Fruit fly (Drosophila melanogaster) whole organism, embryonic: ENCODE results near the gene CG32176.

Experiments used
- Aef1 ChIP-seq: fragments of 200-800 bp; sonication (Bioruptor generic); IDR thresholded peaks from 3 replicates; pipeline ENCODE4 v1.3.6; 2022; ENCODE audit warnings: missing biosample characterization, missing genetic modification characterization
- Bdp1 ChIP-seq: fragments of 200-800 bp; sonication (Bioruptor generic); optimal IDR thresholded peaks from 3 replicates; lab custom pipeline; 2016; ENCODE audit warnings: missing biosample characterization, missing genetic modification characterization
- CG11723 ChIP-seq: fragments of 200-800 bp; sonication (Bioruptor generic); optimal IDR thresholded peaks from 2 replicates; lab custom pipeline; 2017; ENCODE audit warnings: missing biosample characterization, mild to moderate bottlenecking, missing genetic modification characterization
- CG12104 ChIP-seq: fragments of 200-800 bp; sonication (Bioruptor generic); optimal IDR thresholded peaks from 3 replicates; lab custom pipeline; 2016; ENCODE audit warnings: missing biosample characterization, missing genetic modification characterization
- CG14667 ChIP-seq: fragments of 200-800 bp; sonication (Bioruptor generic); IDR thresholded peaks from 2 replicates; pipeline ENCODE4 v1.3.6; 2022; ENCODE audit warnings: missing biosample characterization, missing genetic modification characterization
- CG16779 ChIP-seq: fragments of 200-800 bp; sonication (Bioruptor generic); IDR thresholded peaks from 2 replicates; pipeline ENCODE4 v1.3.6; 2022; ENCODE audit warnings: missing biosample characterization, missing genetic modification characterization
- CG2116 ChIP-seq: fragments of 200-800 bp; sonication (Bioruptor generic); optimal IDR thresholded peaks from 3 replicates; lab custom pipeline; 2018; ENCODE audit warnings: missing biosample characterization, mild to moderate bottlenecking, missing genetic modification characterization
- CG31441 ChIP-seq: fragments of 200-800 bp; sonication (Bioruptor generic); IDR thresholded peaks from 2 replicates; pipeline ENCODE4 v1.3.6; 2022; ENCODE audit warnings: missing biosample characterization, missing genetic modification characterization
- CG3281 ChIP-seq: fragments of 200-800 bp; sonication (Bioruptor generic); optimal IDR thresholded peaks from 3 replicates; lab custom pipeline; 2017; ENCODE audit warnings: missing biosample characterization, mild to moderate bottlenecking, missing genetic modification characterization
- CG33557 ChIP-seq: fragments of 200-800 bp; sonication (Bioruptor generic); optimal IDR thresholded peaks from 2 replicates; lab custom pipeline; 2019; ENCODE audit warnings: missing biosample characterization, mild to moderate bottlenecking, missing genetic modification characterization, moderate library complexity
- CG3726 ChIP-seq: fragments of 200-800 bp; sonication (Bioruptor generic); IDR thresholded peaks from 3 replicates; pipeline ENCODE4, ENCODE4 v1.3.6; 2022; ENCODE audit warnings: missing biosample characterization, missing genetic modification characterization
- CG6272 ChIP-seq: fragments of 200-800 bp; sonication (Bioruptor generic); IDR thresholded peaks from 2 replicates; pipeline ENCODE4 v1.3.6; 2022; ENCODE audit warnings: missing biosample characterization, missing genetic modification characterization
- CG6683 ChIP-seq: fragments of 200-800 bp; sonication (Bioruptor generic); optimal IDR thresholded peaks from 2 replicates; lab custom pipeline; 2017; ENCODE audit warnings: missing biosample characterization, mild to moderate bottlenecking, missing genetic modification characterization, missing genetic modification reagents
- CG6791 ChIP-seq: fragments of 200-800 bp; sonication (Bioruptor generic); IDR thresholded peaks from 3 replicates; pipeline ENCODE4 v1.3.6; 2022; ENCODE audit warnings: missing biosample characterization, missing genetic modification characterization; ENCODE audit not compliant: partially characterized antibody
- CG7357 ChIP-seq: fragments of 200-800 bp; sonication (Bioruptor generic); IDR thresholded peaks from 3 replicates; pipeline ENCODE4 v1.3.6; 2022; ENCODE audit warnings: missing biosample characterization, missing genetic modification characterization
- CG7556 ChIP-seq: fragments of 200-800 bp; sonication (Bioruptor generic); optimal IDR thresholded peaks from 2 replicates; lab custom pipeline; 2017; ENCODE audit warnings: missing biosample characterization, mild to moderate bottlenecking, missing genetic modification characterization
- CG9215 ChIP-seq: fragments of 200-800 bp; sonication (Bioruptor generic); IDR thresholded peaks from 2 replicates; pipeline ENCODE4 v1.3.6; 2022; ENCODE audit warnings: missing biosample characterization, missing genetic modification characterization
- CHES-1-like ChIP-seq: fragments of 200-800 bp; sonication (Bioruptor generic); optimal IDR thresholded peaks from 2 replicates; lab custom pipeline; 2016; ENCODE audit warnings: missing biosample characterization, missing genetic modification characterization
- Deaf1 ChIP-seq: fragments of 200-800 bp; optimal IDR thresholded peaks from 3 replicates; lab custom pipeline; 2019; ENCODE audit warnings: missing biosample characterization, mild to moderate bottlenecking, missing genetic modification characterization, moderate library complexity
- Dfd ChIP-seq, 2 experiments: fragments of >200 bp; optimal IDR thresholded peaks; 2 replicates each; lab custom pipeline; 2017; ENCODE audit warnings: missing biosample characterization in 2 of 2, missing genetic modification characterization in 2 of 2
- Fer3 ChIP-seq: fragments of 200-800 bp; sonication (Bioruptor generic); optimal IDR thresholded peaks from 2 replicates; lab custom pipeline; 2018; ENCODE audit warnings: missing biosample characterization, mild to moderate bottlenecking, missing genetic modification characterization, moderate library complexity
- HmgD ChIP-seq: fragments of 200-800 bp; sonication (Bioruptor generic); optimal IDR thresholded peaks from 3 replicates; lab custom pipeline; 2016; ENCODE audit warnings: missing biosample characterization, missing genetic modification characterization
- Mes4 ChIP-seq: fragments of 200-800 bp; sonication (Bioruptor generic); optimal IDR thresholded peaks from 2 replicates; lab custom pipeline; 2016; ENCODE audit warnings: missing biosample characterization, missing genetic modification characterization
- Neu2 ChIP-seq: fragments of 200-800 bp; sonication (Bioruptor generic); optimal IDR thresholded peaks from 3 replicates; lab custom pipeline; 2016; ENCODE audit warnings: missing biosample characterization, missing genetic modification characterization, borderline replicate concordance
- Nf-YC ChIP-seq: fragments of 200-800 bp; optimal IDR thresholded peaks from 3 replicates; lab custom pipeline; 2019; ENCODE audit warnings: missing biosample characterization, mild to moderate bottlenecking, missing genetic modification characterization, moderate library complexity
- Stat92E ChIP-seq, 3 experiments: fragments of >200 bp in 2 of 3; fragments of 200-800 bp in 1 of 3; sonication (Bioruptor generic) in 1 of 3; optimal IDR thresholded peaks; 2 replicates each; lab custom pipeline; 2017 to 2019; ENCODE audit warnings: missing biosample characterization in 3 of 3, missing genetic modification characterization in 3 of 3, mild to moderate bottlenecking in 1 of 3, moderate library complexity in 1 of 3
- ash1 ChIP-seq: fragments of 200-800 bp; sonication (Bioruptor generic); optimal IDR thresholded peaks from 2 replicates; lab custom pipeline; 2018; ENCODE audit warnings: missing biosample characterization, mild to moderate bottlenecking, missing genetic modification characterization
- az2 ChIP-seq: fragments of 200-800 bp; sonication (Bioruptor generic); optimal IDR thresholded peaks from 3 replicates; lab custom pipeline; 2016; ENCODE audit warnings: missing biosample characterization, missing genetic modification characterization
- caup ChIP-seq: fragments of 200-800 bp; sonication (Bioruptor generic); optimal IDR thresholded peaks from 3 replicates; lab custom pipeline; 2017; ENCODE audit warnings: missing biosample characterization, mild to moderate bottlenecking, missing genetic modification characterization, moderate library complexity; ENCODE audit not compliant: severe bottlenecking
- crc ChIP-seq: fragments of 200-800 bp; sonication (Bioruptor generic); optimal IDR thresholded peaks from 2 replicates; lab custom pipeline; 2016; ENCODE audit warnings: missing biosample characterization, missing genetic modification characterization
- dmrt11E ChIP-seq: fragments of 200-800 bp; sonication (Bioruptor generic); optimal IDR thresholded peaks from 3 replicates; lab custom pipeline; 2018; ENCODE audit warnings: missing biosample characterization, mild to moderate bottlenecking, missing genetic modification characterization, moderate library complexity
- dysf ChIP-seq: fragments of 200-800 bp; sonication (Bioruptor generic); IDR thresholded peaks from 3 replicates; pipeline ENCODE4 v1.3.6; 2022; ENCODE audit warnings: missing biosample characterization, missing genetic modification characterization
- fu2 ChIP-seq: fragments of 200-800 bp; sonication (Bioruptor generic); optimal IDR thresholded peaks from 2 replicates; lab custom pipeline; 2016; ENCODE audit warnings: missing biosample characterization, missing genetic modification characterization
- gfzf ChIP-seq: fragments of 200-800 bp; sonication (Bioruptor generic); optimal IDR thresholded peaks from 2 replicates; lab custom pipeline; 2016; ENCODE audit warnings: missing biosample characterization, mild to moderate bottlenecking, missing genetic modification characterization, moderate library complexity
- ham ChIP-seq: fragments of 200-800 bp; sonication (Bioruptor generic); IDR thresholded peaks from 2 replicates; pipeline ENCODE4 v1.3.6; 2022; ENCODE audit warnings: missing biosample characterization, missing genetic modification characterization
- kay ChIP-seq: fragments of 200-800 bp; sonication (Bioruptor generic); optimal IDR thresholded peaks from 2 replicates; lab custom pipeline; 2016; ENCODE audit warnings: missing biosample characterization, missing genetic modification characterization
- mam ChIP-seq: fragments of 200-800 bp; sonication (Bioruptor generic); optimal IDR thresholded peaks from 3 replicates; lab custom pipeline; 2016; ENCODE audit warnings: missing biosample characterization, missing genetic modification characterization
- mirr ChIP-seq: fragments of 200-800 bp; sonication (Bioruptor generic); optimal IDR thresholded peaks from 3 replicates; lab custom pipeline; 2018; ENCODE audit warnings: missing biosample characterization, mild to moderate bottlenecking, missing genetic modification characterization
- org-1 ChIP-seq: fragments of 200-800 bp; sonication (Bioruptor generic); optimal IDR thresholded peaks from 2 replicates; lab custom pipeline; 2017; ENCODE audit warnings: missing biosample characterization, missing genetic modification characterization
- pb ChIP-seq: fragments of 200-800 bp; sonication (Bioruptor generic); optimal IDR thresholded peaks from 3 replicates; lab custom pipeline; 2016; ENCODE audit warnings: missing biosample characterization, missing genetic modification characterization
- pho ChIP-seq: fragments of 200-800 bp; sonication (Bioruptor generic); optimal IDR thresholded peaks from 2 replicates; lab custom pipeline; 2016; ENCODE audit warnings: missing biosample characterization, missing genetic modification characterization
- pnt ChIP-seq: fragments of 200-800 bp; sonication (Bioruptor generic); optimal IDR thresholded peaks from 3 replicates; lab custom pipeline; 2016; ENCODE audit warnings: missing biosample characterization, missing genetic modification characterization
- pros ChIP-seq: fragments of 200-800 bp; sonication (Bioruptor generic); optimal IDR thresholded peaks from 3 replicates; lab custom pipeline; 2019; ENCODE audit warnings: missing biosample characterization, mild to moderate bottlenecking, missing genetic modification characterization, moderate library complexity
- pzg ChIP-seq: fragments of 200-800 bp; sonication (Bioruptor generic); optimal IDR thresholded peaks from 3 replicates; lab custom pipeline; 2018; ENCODE audit warnings: missing biosample characterization, mild to moderate bottlenecking, missing genetic modification characterization, moderate library complexity
- ro ChIP-seq: fragments of 200-800 bp; sonication (Bioruptor generic); IDR thresholded peaks from 2 replicates; pipeline ENCODE4 v1.3.6; 2022; ENCODE audit warnings: missing biosample characterization, missing genetic modification characterization
- salm ChIP-seq: fragments of 200-800 bp; sonication (Bioruptor generic); optimal IDR thresholded peaks from 2 replicates; lab custom pipeline; 2018; ENCODE audit warnings: missing biosample characterization, mild to moderate bottlenecking, missing genetic modification characterization
- sens ChIP-seq: fragments of 200-800 bp; sonication (Bioruptor generic); peaks from one replicate; lab custom pipeline; 2016; ENCODE audit warnings: missing biosample characterization, missing genetic modification characterization
- shn ChIP-seq: fragments of 200-800 bp; sonication (Bioruptor generic); optimal IDR thresholded peaks from 3 replicates; lab custom pipeline; 2016; ENCODE audit warnings: missing biosample characterization, missing genetic modification characterization
- stc ChIP-seq: fragments of 200-800 bp; sonication (Bioruptor generic); IDR thresholded peaks from 2 replicates; pipeline ENCODE4 v1.3.6; 2022; ENCODE audit warnings: missing biosample characterization, missing genetic modification characterization
- tio ChIP-seq: fragments of 200-800 bp; sonication (Bioruptor generic); optimal IDR thresholded peaks from 2 replicates; lab custom pipeline; 2017; ENCODE audit warnings: missing biosample characterization, missing genetic modification characterization, inconsistent platforms
- wdn ChIP-seq: fragments of 200-800 bp; sonication (Bioruptor generic); IDR thresholded peaks from 2 replicates; pipeline ENCODE4 v1.3.6; 2022; ENCODE audit warnings: missing biosample characterization, missing genetic modification characterization

Gene CG32176

dm6 chr3L:17425132-17425713 is 8.4 kb upstream of the CG32176 start, which contains the start of the genes Sec3 and COX7B (continued):
- TF ChIP-seq CG3726 = no peak
- TF ChIP-seq CG7556 = peak; percentile 33
- no peak for TF ChIP-seq Mes4
- TF ChIP-seq CG9215 = peak; percentile 61
- TF ChIP-seq pros = no peak
- TF ChIP-seq kay (GFP tag; lab: Kevin White, UChicago) = peak; percentile 51
- peak; percentile 28 for TF ChIP-seq pnt
- TF ChIP-seq HmgD = peak; percentile 5
- peak in 1 of 3 experiments; percentile 64 for TF ChIP-seq Stat92E (GFP tag; optimal IDR thresholded peaks at IDR 0.05; lab: Kevin White, UChicago)
- peak; percentile 88 for TF ChIP-seq sens (GFP tag; lab: Kevin White, UChicago)
- no peak for TF ChIP-seq Neu2
- TF ChIP-seq Nf-YC (tag; lab: Kevin White, UChicago) = peak; percentile 72
- peak; percentile 52 for TF ChIP-seq shn (GFP tag; lab: Kevin White, UChicago)
- 0 out of 3 replicates have a peak, but pooled peaks have one; percentile 34 for TF ChIP-seq CG7357
- no peak for TF ChIP-seq crc (GFP tag; lab: Kevin White, UChicago)
- TF ChIP-seq Bdp1 (GFP tag; lab: Kevin White, UChicago) = peak; percentile 46
- no peak for TF ChIP-seq stc
- TF ChIP-seq Aef1 (GFP tag; lab: Robert Waterston, UW) = peak; percentile 44; the same call in 2 of the 3 replicates
- TF ChIP-seq CG6791 (GFP tag; lab: Robert Waterston, UW) = peak; percentile 73; the same call in 2 of the 3 replicates
- TF ChIP-seq CG2116 (GFP tag; lab: Kevin White, UChicago) = peak; percentile 75
- TF ChIP-seq wdn = peak; percentile 64
- TF ChIP-seq mirr = peak; percentile 18
- TF ChIP-seq Deaf1 = peak; percentile 38
- peak; percentile 61 for TF ChIP-seq CG31441 (GFP tag; lab: Robert Waterston, UW)
- TF ChIP-seq CG11723 (GFP tag; lab: Kevin White, UChicago) = peak; percentile 22
- peak; percentile 55 for TF ChIP-seq pho (GFP tag; lab: Kevin White, UChicago)
- TF ChIP-seq salm (tag; lab: Kevin White, UChicago) = peak; percentile 30
- TF ChIP-seq dysf (GFP tag; lab: Robert Waterston, UW) = peak; percentile 52; the same call in 1 of the 3 replicates
- TF ChIP-seq Fer3 = peak; percentile 66
- no peak for TF ChIP-seq ash1 (GFP tag; lab: Kevin White, UChicago)
- no peak for TF ChIP-seq ro (GFP tag; lab: Robert Waterston, UW)
- TF ChIP-seq dmrt11E (tag; lab: Kevin White, UChicago) = peak; percentile 63
- TF ChIP-seq CG33557 = peak; percentile 60
- no peak for TF ChIP-seq Dfd (GFP tag; optimal IDR thresholded peaks at IDR 0.05; lab: Kevin White, UChicago)
- TF ChIP-seq fu2 (GFP tag; lab: Kevin White, UChicago) = no peak
- peak; percentile 47 for TF ChIP-seq CG12104 (GFP tag; lab: Kevin White, UChicago)
- TF ChIP-seq CG6683 (GFP tag; lab: Kevin White, UChicago) = peak; percentile 29
- peak; percentile 87 for TF ChIP-seq pzg
- TF ChIP-seq CG16779 = no peak
- TF ChIP-seq tio (GFP tag; lab: Kevin White, UChicago) = peak; percentile 18
- TF ChIP-seq CG6272 (GFP tag; lab: Robert Waterston, UW) = peak; percentile 70
- peak; percentile 53 for TF ChIP-seq caup (GFP tag; lab: Kevin White, UChicago)
- TF ChIP-seq CHES-1-like (GFP tag; lab: Kevin White, UChicago) = peak; percentile 38
- TF ChIP-seq az2 (GFP tag; lab: Kevin White, UChicago) = peak; percentile 71
- TF ChIP-seq CG14667 (GFP tag; lab: Robert Waterston, UW) = no peak
- peak; percentile 65 for TF ChIP-seq mam (GFP tag; lab: Kevin White, UChicago)
- TF ChIP-seq CG3281 (GFP tag; lab: Kevin White, UChicago) = peak; percentile 55
- no peak for TF ChIP-seq org-1 (GFP tag; lab: Kevin White, UChicago)
- TF ChIP-seq gfzf (GFP tag; lab: Kevin White, UChicago) = peak; percentile 82
- TF ChIP-seq pb (GFP tag; lab: Kevin White, UChicago) = no peak
- TF ChIP-seq ham (GFP tag; lab: Robert Waterston, UW) = no peak
